Fruit fly (Drosophila melanogaster) whole organism, embryonic: ENCODE measurements around the gene CG34256.

Source experiments
- Aef1 ChIP-seq: fragments of 200-800 bp; sonication (Bioruptor generic); IDR thresholded peaks from 3 replicates; pipeline ENCODE4 v1.3.6; 2022; ENCODE audit warnings: missing biosample characterization, missing genetic modification characterization
- Atf-2 ChIP-seq: fragments of 200-800 bp; sonication (Bioruptor generic); optimal IDR thresholded peaks from 2 replicates; lab custom pipeline; 2016; ENCODE audit warnings: missing biosample characterization, missing genetic modification characterization
- CG10431 ChIP-seq: fragments of 200-800 bp; sonication (Bioruptor generic); optimal IDR thresholded peaks from 3 replicates; lab custom pipeline; 2018; ENCODE audit warnings: missing biosample characterization, mild to moderate bottlenecking, missing genetic modification characterization
- CG11093 ChIP-seq: fragments of 200-800 bp; sonication (Bioruptor generic); IDR thresholded peaks from 3 replicates; pipeline ENCODE4 v1.3.6; 2022; ENCODE audit warnings: missing biosample characterization, missing genetic modification characterization
- CG12155 ChIP-seq: fragments of 200-800 bp; sonication (Bioruptor generic); optimal IDR thresholded peaks from 3 replicates; lab custom pipeline; 2016; ENCODE audit warnings: missing biosample characterization, missing genetic modification characterization
- CG15269 ChIP-seq: fragments of 200-800 bp; sonication (Bioruptor generic); optimal IDR thresholded peaks from 2 replicates; lab custom pipeline; 2018; ENCODE audit warnings: missing biosample characterization, mild to moderate bottlenecking, missing genetic modification characterization, moderate library complexity
- CG16779 ChIP-seq: fragments of 200-800 bp; sonication (Bioruptor generic); IDR thresholded peaks from 2 replicates; pipeline ENCODE4 v1.3.6; 2022; ENCODE audit warnings: missing biosample characterization, missing genetic modification characterization
- CG16813 ChIP-seq: fragments of 200-800 bp; sonication (Bioruptor generic); IDR thresholded peaks from 3 replicates; pipeline ENCODE4 v1.3.6; 2022; ENCODE audit warnings: missing biosample characterization, missing genetic modification characterization; ENCODE audit not compliant: partially characterized antibody
- CG17186 ChIP-seq: fragments of 200-800 bp; sonication (Bioruptor generic); optimal IDR thresholded peaks from 3 replicates; lab custom pipeline; 2017; ENCODE audit warnings: missing biosample characterization, missing genetic modification reagents, missing genetic modification characterization
- CG18599 ChIP-seq: fragments of 200-800 bp; sonication (Bioruptor generic); optimal IDR thresholded peaks from 3 replicates; lab custom pipeline; 2017; ENCODE audit warnings: missing biosample characterization, missing genetic modification characterization, mild to moderate bottlenecking, moderate library complexity, missing genetic modification reagents
- CG2129 ChIP-seq: fragments of 200-800 bp; sonication (Bioruptor generic); IDR thresholded peaks from 2 replicates; pipeline ENCODE4 v1.3.6; 2022; ENCODE audit warnings: missing biosample characterization, missing genetic modification characterization; ENCODE audit not compliant: partially characterized antibody
- CG2202 ChIP-seq: fragments of 200-800 bp; sonication (Bioruptor generic); optimal IDR thresholded peaks from 2 replicates; lab custom pipeline; 2018; ENCODE audit warnings: missing biosample characterization, mild to moderate bottlenecking, missing genetic modification characterization
- CG2678 ChIP-seq: fragments of 200-800 bp; sonication (Bioruptor generic); optimal IDR thresholded peaks from 3 replicates; lab custom pipeline; 2019; ENCODE audit warnings: missing biosample characterization, mild to moderate bottlenecking, missing genetic modification characterization, moderate library complexity
- CG5180 ChIP-seq: fragments of 200-800 bp; sonication (Bioruptor generic); optimal IDR thresholded peaks from 3 replicates; lab custom pipeline; 2017; ENCODE audit warnings: missing biosample characterization, missing genetic modification characterization, mild to moderate bottlenecking, moderate library complexity, missing genetic modification reagents
- CG6175 ChIP-seq: fragments of 200-800 bp; sonication (Bioruptor generic); IDR thresholded peaks from 3 replicates; pipeline ENCODE4 v1.3.6; 2022; ENCODE audit warnings: missing biosample characterization, missing genetic modification characterization
- CG7786 ChIP-seq: fragments of 200-800 bp; sonication (Bioruptor generic); optimal IDR thresholded peaks from 2 replicates; lab custom pipeline; 2016; ENCODE audit warnings: missing biosample characterization, missing genetic modification characterization
- CG7928 ChIP-seq: fragments of 200-800 bp; sonication (Bioruptor generic); optimal IDR thresholded peaks from 2 replicates; lab custom pipeline; 2017; ENCODE audit warnings: missing biosample characterization, mild to moderate bottlenecking, missing genetic modification characterization
- CG9215 ChIP-seq: fragments of 200-800 bp; sonication (Bioruptor generic); IDR thresholded peaks from 2 replicates; pipeline ENCODE4 v1.3.6; 2022; ENCODE audit warnings: missing biosample characterization, missing genetic modification characterization
- CG9727 ChIP-seq: fragments of 200-800 bp; sonication (Bioruptor generic); optimal IDR thresholded peaks from 3 replicates; lab custom pipeline; 2017; ENCODE audit warnings: missing biosample characterization, mild to moderate bottlenecking, missing genetic modification characterization
- CHES-1-like ChIP-seq: fragments of 200-800 bp; sonication (Bioruptor generic); optimal IDR thresholded peaks from 2 replicates; lab custom pipeline; 2016; ENCODE audit warnings: missing biosample characterization, missing genetic modification characterization
- Dbx ChIP-seq: fragments of 200-800 bp; sonication (Bioruptor generic); IDR thresholded peaks from 3 replicates; pipeline ENCODE4 v1.3.6; 2022; ENCODE audit warnings: missing biosample characterization, missing genetic modification characterization
- Dfd ChIP-seq, 2 experiments: fragments of >200 bp; optimal IDR thresholded peaks; 2 replicates each; lab custom pipeline; 2017; ENCODE audit warnings: missing biosample characterization in 2 of 2, missing genetic modification characterization in 2 of 2
- Gug ChIP-seq: fragments of 200-800 bp; sonication (Bioruptor generic); IDR thresholded peaks from 4 replicates; pipeline ENCODE4 v1.3.6; 2022; ENCODE audit warnings: missing biosample characterization, missing genetic modification characterization
- H2.0 ChIP-seq: fragments of 200-800 bp; sonication (Bioruptor generic); IDR thresholded peaks from 2 replicates; pipeline ENCODE4 v1.3.6; 2022; ENCODE audit warnings: missing biosample characterization, missing genetic modification characterization
- Hmx ChIP-seq: fragments of 200-800 bp; sonication (Bioruptor generic); optimal IDR thresholded peaks from 2 replicates; lab custom pipeline; 2016; ENCODE audit warnings: missing biosample characterization, missing genetic modification characterization
- Hr51 ChIP-seq, 2 experiments: fragments of 200-800 bp; sonication (Bioruptor generic); optimal IDR thresholded peaks; 2 replicates in 1 of 2; 3 replicates in 1 of 2; lab custom pipeline; 2016 to 2018; ENCODE audit warnings: missing biosample characterization in 2 of 2, missing genetic modification characterization in 2 of 2, mild to moderate bottlenecking in 1 of 2, moderate library complexity in 1 of 2
- Hsf ChIP-seq: fragments of 200-800 bp; sonication (Bioruptor generic); optimal IDR thresholded peaks from 3 replicates; lab custom pipeline; 2016; ENCODE audit warnings: missing biosample characterization, missing genetic modification characterization
- bcd ChIP-seq: fragments of 200-800 bp; sonication (Bioruptor generic); optimal IDR thresholded peaks from 2 replicates; lab custom pipeline; 2017; ENCODE audit warnings: missing biosample characterization, mild to moderate bottlenecking, missing genetic modification characterization
- chif ChIP-seq, 2 experiments: fragments of 200-800 bp; sonication (Bioruptor generic); optimal IDR thresholded peaks; 3 replicates each; lab custom pipeline; 2016; ENCODE audit warnings: missing biosample characterization in 2 of 2, missing genetic modification characterization in 2 of 2
- crc ChIP-seq: fragments of 200-800 bp; sonication (Bioruptor generic); optimal IDR thresholded peaks from 2 replicates; lab custom pipeline; 2016; ENCODE audit warnings: missing biosample characterization, missing genetic modification characterization
- ewg ChIP-seq: fragments of 200-800 bp; sonication (Bioruptor generic); optimal IDR thresholded peaks from 3 replicates; lab custom pipeline; 2017; ENCODE audit warnings: mild to moderate bottlenecking, missing biosample characterization, missing genetic modification reagents, missing genetic modification characterization
- gcm ChIP-seq: fragments of 200-800 bp; sonication (Bioruptor generic); optimal IDR thresholded peaks from 2 replicates; lab custom pipeline; 2019; ENCODE audit warnings: missing biosample characterization, mild to moderate bottlenecking, missing genetic modification characterization, moderate library complexity
- ham ChIP-seq: fragments of 200-800 bp; sonication (Bioruptor generic); IDR thresholded peaks from 2 replicates; pipeline ENCODE4 v1.3.6; 2022; ENCODE audit warnings: missing biosample characterization, missing genetic modification characterization
- hbn ChIP-seq: fragments of 200-800 bp; sonication (Bioruptor generic); IDR thresholded peaks from 2 replicates; pipeline ENCODE4 v1.3.6; 2022; ENCODE audit warnings: missing biosample characterization, missing genetic modification characterization; ENCODE audit not compliant: partially characterized antibody
- inv ChIP-seq: fragments of 200-800 bp; sonication (Bioruptor generic); IDR thresholded peaks from 2 replicates; pipeline ENCODE4 v1.3.6; 2022; ENCODE audit warnings: missing biosample characterization, missing genetic modification characterization; ENCODE audit not compliant: partially characterized antibody
- lmd ChIP-seq: fragments of 200-800 bp; sonication (Bioruptor generic); IDR thresholded peaks from 2 replicates; pipeline ENCODE4 v1.3.6; 2022; ENCODE audit warnings: missing biosample characterization, missing genetic modification characterization
- luna ChIP-seq: fragments of 200-800 bp; sonication (Bioruptor generic); optimal IDR thresholded peaks from 2 replicates; lab custom pipeline; 2016; ENCODE audit warnings: missing biosample characterization, missing genetic modification characterization
- mam ChIP-seq: fragments of 200-800 bp; sonication (Bioruptor generic); optimal IDR thresholded peaks from 3 replicates; lab custom pipeline; 2016; ENCODE audit warnings: missing biosample characterization, missing genetic modification characterization
- odd ChIP-seq: fragments of 200-800 bp; sonication (Bioruptor generic); optimal IDR thresholded peaks from 2 replicates; lab custom pipeline; 2017; ENCODE audit warnings: missing biosample characterization, mild to moderate bottlenecking, missing genetic modification characterization
- onecut ChIP-seq: fragments of 200-800 bp; sonication (Bioruptor generic); IDR thresholded peaks from 2 replicates; pipeline ENCODE4 v1.3.6; 2022; ENCODE audit warnings: missing biosample characterization, missing genetic modification characterization
- phol ChIP-seq: fragments of 200-800 bp; sonication (Bioruptor generic); optimal IDR thresholded peaks from 3 replicates; lab custom pipeline; 2018; ENCODE audit warnings: missing biosample characterization, mild to moderate bottlenecking, missing genetic modification characterization, moderate library complexity
- prd ChIP-seq, 3 experiments: fragments of >200 bp in 2 of 3; fragments of 200-800 bp in 1 of 3; sonication (Bioruptor generic) in 1 of 3; optimal IDR thresholded peaks in 2 of 3; IDR thresholded peaks in 1 of 3; 2 replicates in 2 of 3; 3 replicates in 1 of 3; pipeline versions ENCODE4 v1.3.6 to Lab custom; 2017 to 2022; ENCODE audit warnings: missing biosample characterization in 1 of 3, missing genetic modification characterization in 1 of 3
- repo ChIP-seq: fragments of 200-800 bp; sonication (Bioruptor generic); optimal IDR thresholded peaks from 2 replicates; lab custom pipeline; 2016; ENCODE audit warnings: missing biosample characterization, missing genetic modification characterization
- sisA ChIP-seq: fragments of 200-800 bp; sonication (Bioruptor generic); IDR thresholded peaks from 2 replicates; pipeline ENCODE4 v1.3.6; 2022; ENCODE audit warnings: missing biosample characterization, missing genetic modification characterization
- sug ChIP-seq: fragments of 200-800 bp; optimal IDR thresholded peaks from 2 replicates; lab custom pipeline; 2019; ENCODE audit warnings: missing biosample characterization, mild to moderate bottlenecking, missing genetic modification characterization, moderate library complexity
- ttk ChIP-seq: fragments of 200-800 bp; sonication (Bioruptor generic); IDR thresholded peaks from 2 replicates; pipeline ENCODE4 v2.1.2; 2022; ENCODE audit warnings: missing biosample characterization, missing genetic modification characterization
- vfl ChIP-seq: fragments of 200-800 bp; sonication (Bioruptor generic); optimal IDR thresholded peaks from 2 replicates; lab custom pipeline; 2016; ENCODE audit warnings: missing biosample characterization, missing genetic modification characterization
- zfh1 ChIP-seq: fragments of 200-800 bp; sonication (Bioruptor generic); IDR thresholded peaks from 3 replicates; pipeline ENCODE4 v1.3.6; 2022; ENCODE audit warnings: missing biosample characterization, missing genetic modification characterization
- zfh2 ChIP-seq: fragments of 200-800 bp; sonication (Bioruptor generic); optimal IDR thresholded peaks from 2 replicates; lab custom pipeline; 2016; ENCODE audit warnings: missing biosample characterization, missing genetic modification characterization

Gene CG34256

dm6 chr3L:19033154-19033811 is 43.7 kb upstream of the CG34256 start (continued):
- TF ChIP-seq lmd (GFP tag; lab: Robert Waterston, UW) (peak; percentile 60), CG17186 (GFP tag; lab: Kevin White, UChicago) (no peak), Aef1 (GFP tag; lab: Robert Waterston, UW) (no peak), gcm (peak; percentile 75), chif (GFP tag; optimal IDR thresholded peaks at IDR 0.05; lab: Kevin White, UChicago) (peak in 1 of 2 experiments; percentile 37), CG16779 (GFP tag; lab: Robert Waterston, UW) (no peak), CG10431 (GFP tag; lab: Kevin White, UChicago) (peak; percentile 34), CG15269 (tag; lab: Kevin White, UChicago) (peak; percentile 43), Dbx (GFP tag; lab: Robert Waterston, UW) (no peak), inv (GFP tag; lab: Robert Waterston, UW) (no peak), bcd (peak; percentile 53), sisA (GFP tag; lab: Robert Waterston, UW) (peak; percentile 68), CG7786 (no peak), onecut (GFP tag; lab: Robert Waterston, UW) (peak; percentile 72), Gug (GFP tag; lab: Robert Waterston, UW) (peak; percentile 33; the same call in 1 of the 4 replicates), repo (GFP tag; lab: Kevin White, UChicago) (no peak), zfh2 (GFP tag; lab: Kevin White, UChicago) (no peak), CG2678 (peak; percentile 80), vfl (no peak), crc (GFP tag; lab: Kevin White, UChicago) (no peak), phol (tag; lab: Kevin White, UChicago) (peak; percentile 87), zfh1 (GFP tag; lab: Robert Waterston, UW) (peak; percentile 89), CG6175 (GFP tag; lab: Robert Waterston, UW) (no peak), CG11093 (GFP tag; lab: Robert Waterston, UW) (peak; percentile 66; the same call in 2 of the 3 replicates), Atf-2 (GFP tag; lab: Kevin White, UChicago) (no peak), hbn (GFP tag; lab: Robert Waterston, UW) (no peak), mam (GFP tag; lab: Kevin White, UChicago) (no peak), ttk (GFP tag; lab: Robert Waterston, UW) (peak; percentile 59; the same call in 1 of the 2 replicates), CG2129 (no peak), CG5180 (GFP tag; lab: Kevin White, UChicago) (no peak), CG12155 (peak; percentile 26), Hsf (GFP tag; lab: Kevin White, UChicago) (peak; percentile 40), CG9215 (0 out of 2 replicates have a peak, but pooled peaks have one; percentile 20), CHES-1-like (GFP tag; lab: Kevin White, UChicago) (no peak), luna (GFP tag; lab: Kevin White, UChicago) (no peak), CG7928 (GFP tag; lab: Kevin White, UChicago) (no peak), Hr51 (GFP tag; optimal IDR thresholded peaks at IDR 0.05; lab: Kevin White, UChicago) (peak in 1 of 2 experiments; percentile 59), ham (GFP tag; lab: Robert Waterston, UW) (no peak), odd (peak; percentile 38), Dfd (GFP tag; optimal IDR thresholded peaks at IDR 0.05; lab: Kevin White, UChicago) (no peak), ewg (peak; percentile 50), sug (tag; lab: Kevin White, UChicago) (peak; percentile 0), prd (optimal IDR thresholded peaks at IDR 0.05; lab: Kevin White, UChicago) (no peak), prd (GFP tag; IDR thresholded peaks at IDR 0.05; lab: Robert Waterston, UW) (peak; percentile 91), H2.0 (GFP tag; lab: Robert Waterston, UW) (peak; percentile 58), CG9727 (GFP tag; lab: Kevin White, UChicago) (peak; percentile 94), CG2202 (peak; percentile 89), Hmx (no peak), CG16813 (GFP tag; lab: Robert Waterston, UW) (no peak), CG18599 (GFP tag; lab: Kevin White, UChicago) (peak; percentile 15)
